Worm (Caenorhabditis elegans): ENCODE measurements around the gene srg-58.

The srg-58 gene

DNA sequence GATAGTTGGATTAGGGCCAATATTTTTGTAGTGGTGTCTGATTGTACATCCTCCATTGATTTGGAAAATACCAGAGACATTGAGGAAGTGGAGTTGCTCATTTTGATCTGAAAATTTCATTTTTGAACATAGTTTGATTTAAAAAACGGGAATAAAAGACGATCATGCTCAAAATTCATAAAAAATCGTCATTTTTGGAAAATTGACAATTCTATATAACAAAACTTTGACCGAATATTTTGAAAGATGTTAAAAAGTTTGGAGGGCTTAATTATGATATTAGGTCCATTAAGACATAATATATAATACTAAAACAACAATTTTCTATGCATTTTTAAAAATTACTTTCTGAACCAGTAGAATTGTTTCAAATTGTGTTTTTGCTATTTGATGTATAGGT, at the start of gene srg-58:
TSS of gene srg-58 (minus strand) at position 101 of the 400 bp plus-strand sequence.
- TF ChIP-seq alr-1 (tag; optimal IDR thresholded peaks at IDR 0.05) (no peak), elt-1 (tag; optimal IDR thresholded peaks at IDR 0.05) (no peak), nhr-77 (tag; optimal IDR thresholded peaks at IDR 0.05) (no peak), lsy-2 (tag; optimal IDR thresholded peaks at IDR 0.05) (no peak), nhr-6 (tag; optimal IDR thresholded peaks at IDR 0.05) (no peak), gmeb-1 (tag; optimal IDR thresholded peaks at IDR 0.05) (no peak), peb-1 (tag; optimal IDR thresholded peaks at IDR 0.05) (no peak), lin-11 (tag; optimal IDR thresholded peaks at IDR 0.05) (no peak), ama-1 (optimal IDR thresholded peaks at IDR 0.05) (no peak), fos-1 (tag; optimal IDR thresholded peaks at IDR 0.05) (no peak), sem-4 (tag; optimal IDR thresholded peaks at IDR 0.05) (no peak), blmp-1 (tag; optimal IDR thresholded peaks at IDR 0.05; ENCODE audit: insufficient read depth) (no peak), lin-13 (GFP tag; optimal IDR thresholded peaks at IDR 0.05) (no peak), F13H6.1 (tag; optimal IDR thresholded peaks at IDR 0.05) (no peak), unc-55 (GFP tag; optimal IDR thresholded peaks at IDR 0.05) (no peak), aly-2 (tag; optimal IDR thresholded peaks at IDR 0.05) (no peak), R02D3.7 (tag; optimal IDR thresholded peaks at IDR 0.05) (no peak), ceh-82 (tag; optimal IDR thresholded peaks at IDR 0.05) (no peak)

DNA sequence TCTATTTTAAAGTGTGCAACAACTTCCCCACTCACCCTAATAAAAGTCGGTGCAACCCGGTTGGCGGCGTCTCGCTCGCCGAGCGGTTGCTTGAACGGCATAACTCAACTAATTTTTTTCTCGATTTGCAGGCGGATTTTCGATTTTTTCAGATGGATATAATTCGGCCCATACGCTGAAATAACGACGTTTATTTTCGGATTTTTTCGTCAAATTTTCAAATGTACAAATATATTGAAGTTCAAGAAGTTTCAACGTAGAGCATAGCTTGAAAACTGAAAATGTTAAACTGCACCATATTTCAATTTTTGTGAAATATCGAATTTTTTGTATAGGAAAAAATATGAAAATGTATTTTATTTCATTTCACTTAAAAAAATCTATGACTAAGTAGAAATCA, 48.4 kb upstream of the srg-58 start, which contains the start of gene ketn-1:
TSS of gene ketn-1 (minus strand) at position 101 of the 400 bp plus-strand sequence.
- no peak for TF ChIP-seq mab-5 (tag; optimal IDR thresholded peaks at IDR 0.05)
- TF ChIP-seq crh-2 (tag; optimal IDR thresholded peaks at IDR 0.05), result no peak
- no peak for TF ChIP-seq fos-1 (tag; optimal IDR thresholded peaks at IDR 0.05)
- TF ChIP-seq ceh-82 (tag; optimal IDR thresholded peaks at IDR 0.05), result no peak
- TF ChIP-seq lsy-2 (tag; optimal IDR thresholded peaks at IDR 0.05), result no peak
- no peak for TF ChIP-seq mbf-1 (tag; optimal IDR thresholded peaks at IDR 0.05)
- no peak for TF ChIP-seq unc-55 (GFP tag; optimal IDR thresholded peaks at IDR 0.05)
- no peak for TF ChIP-seq nhr-21 (tag; optimal IDR thresholded peaks at IDR 0.05)
- no peak for TF ChIP-seq elt-1 (tag; optimal IDR thresholded peaks at IDR 0.05)
- TF ChIP-seq nhr-6 (tag; optimal IDR thresholded peaks at IDR 0.05), result no peak
- no peak for TF ChIP-seq ceh-16 (tag; optimal IDR thresholded peaks at IDR 0.05)

DNA sequence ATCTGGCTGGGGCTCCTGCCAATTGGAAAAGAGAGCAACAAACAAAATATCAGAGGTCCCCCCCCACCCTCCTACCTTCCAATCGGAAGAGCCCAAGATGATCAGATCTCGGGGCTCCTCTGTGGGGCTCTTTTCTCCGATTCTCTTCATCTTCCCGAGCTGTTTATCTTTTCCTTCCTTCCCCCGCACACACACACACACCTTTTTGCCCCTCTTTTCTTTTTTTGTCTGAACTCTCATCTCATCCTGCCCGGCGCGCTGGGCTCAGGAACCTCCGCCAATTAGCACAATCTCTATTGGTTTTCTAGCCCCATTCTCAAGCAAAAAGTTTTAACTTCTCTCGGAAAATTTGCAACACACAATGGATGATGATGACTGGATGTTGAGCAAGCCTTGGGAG, 43.9 kb upstream of the srg-58 start:
- no peak for TF ChIP-seq unc-62 (GFP tag; optimal IDR thresholded peaks at IDR 0.05)
- TF ChIP-seq mbf-1 (tag; optimal IDR thresholded peaks at IDR 0.05), result no peak
- no peak for TF ChIP-seq nhr-6 (tag; optimal IDR thresholded peaks at IDR 0.05)
- no peak for TF ChIP-seq ztf-1 (GFP tag; conservative IDR thresholded peaks at IDR 0.05)
- TF ChIP-seq fos-1 (tag; optimal IDR thresholded peaks at IDR 0.05), result no peak
- no peak for TF ChIP-seq lin-13 (GFP tag; optimal IDR thresholded peaks at IDR 0.05)
- TF ChIP-seq ztf-11 (tag; optimal IDR thresholded peaks at IDR 0.05), result no peak

DNA sequence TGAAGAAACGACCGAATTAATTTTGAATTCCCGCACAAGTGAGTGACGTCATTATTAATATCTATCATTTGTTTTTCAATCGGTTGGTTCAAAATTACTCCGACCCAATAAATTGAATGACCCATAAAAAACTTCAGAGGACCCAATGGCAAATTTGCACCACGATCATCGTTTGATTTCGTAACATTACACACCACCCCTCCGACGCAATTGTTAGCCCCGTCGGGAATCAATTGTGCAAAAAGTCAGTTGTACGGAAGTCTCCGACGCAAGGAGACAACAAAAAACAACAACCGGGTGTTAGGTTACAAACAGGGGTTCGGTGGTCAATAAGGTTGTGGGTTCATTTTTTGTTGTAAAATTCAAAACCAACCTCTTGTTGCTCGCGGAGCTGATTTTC, 42.6 kb upstream of the srg-58 start:
- TF ChIP-seq nhr-6 (tag; optimal IDR thresholded peaks at IDR 0.05), result no peak
- no peak for TF ChIP-seq lin-13 (GFP tag; optimal IDR thresholded peaks at IDR 0.05)
- no peak for TF ChIP-seq nhr-12 (tag; optimal IDR thresholded peaks at IDR 0.05)
- TF ChIP-seq aly-2 (tag; optimal IDR thresholded peaks at IDR 0.05), result no peak
- TF ChIP-seq skn-1 (tag; optimal IDR thresholded peaks at IDR 0.05), result no peak
- peak; percentile 43 for TF ChIP-seq nhr-129 (tag; optimal IDR thresholded peaks at IDR 0.05)

DNA sequence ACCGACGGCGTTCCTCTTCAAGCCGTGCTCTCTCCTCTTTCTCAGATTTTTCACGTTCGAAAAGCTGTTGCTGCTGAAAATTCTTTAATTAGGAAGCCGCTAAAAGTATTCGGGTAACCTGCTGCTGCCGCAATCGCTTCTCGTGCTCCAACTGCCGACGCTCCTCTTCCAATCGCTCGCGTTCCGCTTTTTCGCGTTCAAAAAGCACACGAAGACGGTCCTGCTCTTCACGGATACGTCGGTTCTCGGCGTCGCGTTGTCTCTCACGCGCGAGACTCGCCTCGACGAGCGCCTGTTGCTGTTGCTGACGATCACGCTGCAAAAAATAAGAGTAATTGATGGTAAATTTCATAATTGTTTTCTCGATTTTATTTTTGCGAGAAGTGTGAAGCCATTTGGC, 41.3 kb upstream of the srg-58 start:
- TF ChIP-seq F13H6.1 (tag; optimal IDR thresholded peaks at IDR 0.05), result no peak

DNA sequence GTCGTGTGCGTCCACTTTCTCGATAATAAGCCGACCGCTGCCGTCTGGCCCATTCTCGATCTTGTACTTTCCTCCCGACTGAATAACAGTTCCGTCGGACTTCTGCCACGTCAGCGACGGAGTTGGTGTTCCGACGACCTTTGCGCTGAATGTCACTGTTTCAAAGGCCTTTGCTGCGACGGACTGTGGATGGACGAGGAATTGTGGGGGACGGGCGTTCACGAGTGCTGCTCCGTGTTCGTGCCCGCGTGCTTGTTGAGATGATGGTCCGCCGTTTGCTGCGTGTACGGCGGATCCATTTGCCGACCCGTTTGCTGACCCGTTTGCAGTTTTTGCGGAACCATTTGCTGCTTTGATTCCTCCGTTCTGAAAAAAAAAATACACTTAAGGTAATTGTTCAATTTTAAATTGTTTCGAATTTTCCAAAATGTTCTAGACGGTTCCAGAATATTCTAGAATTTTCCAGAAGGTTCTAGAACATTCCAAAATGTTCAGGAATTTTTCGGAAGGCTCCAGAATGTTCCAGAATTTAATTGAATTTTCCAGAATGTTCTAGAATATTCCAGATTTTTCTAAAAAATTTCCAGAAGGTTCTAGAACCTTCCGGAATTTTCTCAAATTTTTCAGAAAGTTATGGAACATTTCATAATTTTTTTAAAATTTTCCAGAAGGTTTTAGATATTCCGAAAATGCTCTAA, 40.0 kb upstream of the srg-58 start:
- no peak for TF ChIP-seq unc-55 (GFP tag; optimal IDR thresholded peaks at IDR 0.05)
- no peak for TF ChIP-seq egl-27 (tag; optimal IDR thresholded peaks at IDR 0.05)
- TF ChIP-seq nhr-12 (tag; optimal IDR thresholded peaks at IDR 0.05), result no peak
- TF ChIP-seq nhr-21 (tag; optimal IDR thresholded peaks at IDR 0.05), result no peak
- no peak for TF ChIP-seq R02D3.7 (tag; optimal IDR thresholded peaks at IDR 0.05)
- TF ChIP-seq lin-13 (GFP tag; optimal IDR thresholded peaks at IDR 0.05), result no peak
- no peak for TF ChIP-seq C34F6.9 (tag; optimal IDR thresholded peaks at IDR 0.05)
- TF ChIP-seq zag-1 (tag; optimal IDR thresholded peaks at IDR 0.05), result no peak
